Worm (Caenorhabditis elegans) whole organism, late embryonic: ENCODE data around the gene prdh-1.

Source experiments
- ama-1 ChIP-seq: fragments of 150-350 bp; optimal IDR thresholded peaks from 2 replicates; lab custom pipeline; 2014
- ceh-45 ChIP-seq: fragments of 200-800 bp; sonication (Bioruptor generic); IDR thresholded peaks from 2 replicates; pipeline ENCODE4 v1.3.6; 2022; ENCODE audit warnings: missing genetic modification reagents, missing genetic modification characterization, missing compliant biosample characterization
- ets-4 ChIP-seq: sonication (generic microtip); optimal IDR thresholded peaks from 2 replicates; lab custom pipeline; 2016; ENCODE audit warnings: missing genetic modification characterization, missing compliant biosample characterization
- mec-3 ChIP-seq: sonication (generic microtip); optimal IDR thresholded peaks from 2 replicates; lab custom pipeline; 2016; ENCODE audit warnings: borderline replicate concordance, missing genetic modification characterization, missing compliant biosample characterization
- nhr-232 ChIP-seq: sonication (generic microtip); optimal IDR thresholded peaks from 2 replicates; lab custom pipeline; 2016; ENCODE audit warnings: missing genetic modification characterization, missing compliant biosample characterization
- ttx-3 ChIP-seq: sonication (generic microtip); optimal IDR thresholded peaks from 2 replicates; lab custom pipeline; 2016; ENCODE audit warnings: missing genetic modification reagents, missing genetic modification characterization, missing compliant biosample characterization
- unc-55 ChIP-seq: sonication (generic microtip); optimal IDR thresholded peaks from 2 replicates; lab custom pipeline; 2017; ENCODE audit warnings: missing biosample characterization, missing genetic modification reagents, missing genetic modification characterization

ce11 chrIV:13836290-13836689, 40.1 kb downstream of the prdh-1 start, which contains the start of gene H08M01.1:
- TF ChIP-seq ceh-45 (GFP tag; lab: Robert Waterston, UW) (no peak), ama-1 (lab: Kevin White, UChicago) (no peak), ttx-3 (no peak), ets-4 (no peak), mec-3 (tag; lab: Kevin White, UChicago) (no peak), unc-55 (no peak), nhr-232 (no peak)
